Fruit fly (Drosophila melanogaster): ENCODE results near the gene CG46468.

CG46468 gene

dm6 chr2L:9525719-9526118 is 39.5 kb downstream of the CG46468 start (continued):
- TF ChIP-seq jigr1 (GFP tag; IDR thresholded peaks at IDR 0.05) (no peak), Dref (GFP tag; IDR thresholded peaks at IDR 0.05) (no peak), CG7357 (GFP tag; IDR thresholded peaks at IDR 0.05) (peak; percentile 56; the same call in 1 of the 3 replicates), Mrtf (GFP tag; IDR thresholded peaks at IDR 0.05) (peak; percentile 74; the same call in 2 of the 3 replicates), ab (GFP tag; optimal IDR thresholded peaks at IDR 0.05) (no peak), jumu (GFP tag; optimal IDR thresholded peaks at IDR 0.05) (peak; percentile 47), tap (tag; optimal IDR thresholded peaks at IDR 0.05) (peak; percentile 74), Bgb (GFP tag; IDR thresholded peaks at IDR 0.05; ENCODE audit: partially characterized antibody) (no peak), slou (GFP tag; optimal IDR thresholded peaks at IDR 0.05) (peak; percentile 46), CHES-1-like (GFP tag; optimal IDR thresholded peaks at IDR 0.05) (peak; percentile 90), CG7556 (GFP tag; optimal IDR thresholded peaks at IDR 0.05) (peak; percentile 83), CG10565 (GFP tag; optimal IDR thresholded peaks at IDR 0.05) (peak; percentile 8), da (GFP tag; optimal IDR thresholded peaks at IDR 0.05) (peak; percentile 68), chinmo (GFP tag; IDR thresholded peaks at IDR 0.05; ENCODE audit: partially characterized antibody) (peak; percentile 89; the same call in 3 of the 4 replicates), CG1647 (GFP tag; optimal IDR thresholded peaks at IDR 0.05) (peak; percentile 83), B-H2 (GFP tag; optimal IDR thresholded peaks at IDR 0.05) (peak; percentile 86), Drgx (GFP tag; IDR thresholded peaks at IDR 0.05) (peak; percentile 35; the same call in 1 of the 2 replicates), Dip2 (GFP tag; IDR thresholded peaks at IDR 0.05) (no peak), Dll (GFP tag; IDR thresholded peaks at IDR 0.05; ENCODE audit: partially characterized antibody) (no peak), Jarid2 (GFP tag; optimal IDR thresholded peaks at IDR 0.05) (peak; percentile 79), Tbp (GFP tag; optimal IDR thresholded peaks at IDR 0.05) (no peak), Atf3 (GFP tag; optimal IDR thresholded peaks at IDR 0.05) (peak; percentile 76), CG33557 (GFP tag; optimal IDR thresholded peaks at IDR 0.05) (peak; percentile 95), CG12659 (GFP tag; optimal IDR thresholded peaks at IDR 0.05) (peak; percentile 89), crc (GFP tag; optimal IDR thresholded peaks at IDR 0.05) (peak; percentile 52), mld (GFP tag; IDR thresholded peaks at IDR 0.05; ENCODE audit: partially characterized antibody) (no peak), CG17829 (tag; optimal IDR thresholded peaks at IDR 0.05) (peak; percentile 64), sens-2 (GFP tag; IDR thresholded peaks at IDR 0.05) (no peak; the same call in 1 of the 2 replicates), Hr3 (GFP tag; optimal IDR thresholded peaks at IDR 0.05) (peak; percentile 51), Sox102F (GFP tag; optimal IDR thresholded peaks at IDR 0.05) (peak; percentile 64), CG13287 (GFP tag; IDR thresholded peaks at IDR 0.05; ENCODE audit: partially characterized antibody) (no peak), Adf1 (GFP tag; IDR thresholded peaks at IDR 0.05) (peak; percentile 50), psq (GFP tag; optimal IDR thresholded peaks at IDR 0.05) (peak; percentile 65), Fer1 (GFP tag; optimal IDR thresholded peaks at IDR 0.05) (peak; percentile 96), CG12071 (GFP tag; optimal IDR thresholded peaks at IDR 0.05) (peak; percentile 96), CG31388 (GFP tag; optimal IDR thresholded peaks at IDR 0.05) (no peak), CG10321 (GFP tag; IDR thresholded peaks at IDR 0.05) (peak; percentile 69), eve (GFP tag; optimal IDR thresholded peaks at IDR 0.05) (peak in 1 of 2 experiments; percentile 65), gt (GFP tag; IDR thresholded peaks at IDR 0.05) (peak; percentile 58; the same call in 1 of the 2 replicates), Nf-YC (tag; optimal IDR thresholded peaks at IDR 0.05) (peak; percentile 63), yki (optimal IDR thresholded peaks at IDR 0.05) (no peak), tna (GFP tag; IDR thresholded peaks at IDR 0.05; ENCODE audit: partially characterized antibody) (no peak), row (GFP tag; IDR thresholded peaks at IDR 0.05) (peak; percentile 11; the same call in 1 of the 3 replicates), hbn (GFP tag; IDR thresholded peaks at IDR 0.05; ENCODE audit: partially characterized antibody) (no peak), CG8089 (GFP tag; optimal IDR thresholded peaks at IDR 0.05) (peak; percentile 90), Lhr (GFP tag; optimal IDR thresholded peaks at IDR 0.05) (peak; percentile 91), CG9215 (GFP tag; IDR thresholded peaks at IDR 0.05) (no peak), CG15601 (tag; optimal IDR thresholded peaks at IDR 0.05) (peak; percentile 96), Lim3 (GFP tag; IDR thresholded peaks at IDR 0.05) (no peak; the same call in 1 of the 2 replicates), pita (GFP tag; optimal IDR thresholded peaks at IDR 0.05) (no peak), MTF-1 (GFP tag; optimal IDR thresholded peaks at IDR 0.05; ENCODE audit: borderline replicate concordance) (peak; percentile 96)
